Fruit fly (Drosophila melanogaster) Kc167 (cell line): Measurements from ENCODE around the gene CG17361.

Experiments used
- Myc ChIP-seq: fragments of >200 bp; optimal IDR thresholded peaks from 2 replicates; lab custom pipeline; 2017; ENCODE audit warnings: missing external identifiers
- Sin3A ChIP-seq: fragments of >200 bp; optimal IDR thresholded peaks from 2 replicates; lab custom pipeline; 2018; ENCODE audit warnings: missing external identifiers
- h ChIP-seq: fragments of >200 bp; optimal IDR thresholded peaks from 3 replicates; lab custom pipeline; 2018; ENCODE audit warnings: missing external identifiers
- insv ChIP-seq: fragments of >200 bp; optimal IDR thresholded peaks from 3 replicates; lab custom pipeline; 2018; ENCODE audit warnings: missing external identifiers
- psq ChIP-seq: fragments of >200 bp; optimal IDR thresholded peaks from 2 replicates; lab custom pipeline; 2017; ENCODE audit warnings: missing external identifiers
- ttk ChIP-seq: sonication (Bioruptor generic); optimal IDR thresholded peaks from 2 replicates; lab custom pipeline; 2017; ENCODE audit warnings: missing external identifiers

CG17361 gene

DNA sequence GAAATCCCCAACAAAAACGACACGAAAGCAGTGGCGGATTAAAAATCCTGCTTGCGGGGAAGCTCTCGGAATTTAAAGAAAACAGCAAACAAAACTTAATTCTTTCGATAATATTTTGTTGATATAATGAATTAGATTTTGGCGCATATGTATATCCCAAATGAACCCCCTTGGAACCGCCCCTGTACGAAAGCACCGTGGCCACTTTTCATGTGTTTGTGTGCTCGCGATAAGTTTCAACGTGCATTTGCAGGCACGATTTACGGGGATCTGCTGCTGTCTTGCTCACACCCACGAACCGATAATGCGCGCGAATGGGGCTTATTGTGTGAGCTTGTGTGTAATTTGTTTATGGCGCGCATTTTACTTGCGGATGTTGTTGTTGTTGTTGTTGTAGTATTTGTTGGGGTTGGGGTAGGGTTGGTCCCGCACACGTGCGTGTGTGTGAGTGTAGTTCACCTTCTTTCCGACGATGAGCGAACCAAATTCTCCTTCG is 8.0 kb downstream of the CG17361 start:
- no peak for TF ChIP-seq insv (lab: Kevin White, UChicago)
- TF ChIP-seq psq (lab: Kevin White, UChicago): peak; percentile 44

DNA sequence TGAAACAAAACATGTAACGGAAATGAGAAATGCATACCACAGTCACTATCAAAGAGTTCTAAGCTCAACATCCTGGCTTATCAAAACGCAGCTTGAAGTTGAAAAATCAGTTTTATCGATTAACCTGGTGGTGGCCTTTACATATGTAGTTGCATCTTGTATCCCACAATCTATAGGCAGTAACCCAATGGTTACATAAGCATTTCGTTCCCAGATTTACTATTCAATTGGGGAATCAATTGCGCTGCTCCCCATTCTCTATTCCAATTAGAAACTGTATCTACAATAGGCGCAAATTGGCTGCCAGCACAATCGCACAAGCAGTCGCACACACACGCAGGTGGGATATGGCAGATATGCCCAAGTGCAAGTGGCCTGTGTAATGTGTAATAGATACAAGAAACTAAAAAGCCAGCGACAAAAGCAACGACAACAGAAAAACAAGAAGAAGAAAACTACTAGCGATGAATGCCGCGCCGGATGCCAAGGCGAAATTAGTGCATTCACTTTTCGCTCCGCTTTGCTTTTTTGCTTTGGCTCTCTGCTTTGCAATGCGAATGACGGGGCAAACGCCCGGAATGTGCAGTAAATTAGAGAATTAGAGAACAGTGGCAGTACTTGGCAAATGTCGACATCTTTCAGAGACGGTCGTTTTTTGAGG is 8.8 kb downstream of the CG17361 start:
- no peak for TF ChIP-seq Myc
- no peak for TF ChIP-seq Sin3A
- TF ChIP-seq h (lab: Kevin White, UChicago): no peak
- TF ChIP-seq insv (lab: Kevin White, UChicago): no peak
- no peak for TF ChIP-seq ttk (lab: Kevin White, UChicago)
- no peak for TF ChIP-seq psq (lab: Kevin White, UChicago)

DNA sequence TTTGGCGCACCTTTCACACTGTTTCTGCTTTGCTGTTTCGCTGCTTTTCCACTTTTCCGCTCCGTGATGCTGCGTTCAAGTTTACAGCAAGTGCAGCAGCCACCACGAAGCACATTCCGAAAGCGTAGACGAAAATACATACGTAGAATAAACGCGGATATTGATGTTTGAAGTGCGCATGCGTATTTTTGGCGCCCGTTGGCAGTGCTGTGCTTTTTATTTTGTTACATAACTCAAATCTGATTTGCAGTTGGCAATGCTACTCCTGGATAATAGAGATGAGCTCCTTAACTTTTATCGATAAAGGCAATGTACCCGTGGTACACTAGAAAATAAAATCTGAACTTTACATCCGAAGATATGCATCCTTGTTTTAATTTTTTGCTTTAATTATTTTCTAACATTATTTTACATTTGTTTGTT is 9.7 kb downstream of the CG17361 start:
- TF ChIP-seq h (lab: Kevin White, UChicago): no peak
- no peak for TF ChIP-seq Myc
- TF ChIP-seq insv (lab: Kevin White, UChicago): no peak
- TF ChIP-seq ttk (lab: Kevin White, UChicago): no peak
- TF ChIP-seq psq (lab: Kevin White, UChicago): no peak
- TF ChIP-seq Sin3A: no peak

DNA sequence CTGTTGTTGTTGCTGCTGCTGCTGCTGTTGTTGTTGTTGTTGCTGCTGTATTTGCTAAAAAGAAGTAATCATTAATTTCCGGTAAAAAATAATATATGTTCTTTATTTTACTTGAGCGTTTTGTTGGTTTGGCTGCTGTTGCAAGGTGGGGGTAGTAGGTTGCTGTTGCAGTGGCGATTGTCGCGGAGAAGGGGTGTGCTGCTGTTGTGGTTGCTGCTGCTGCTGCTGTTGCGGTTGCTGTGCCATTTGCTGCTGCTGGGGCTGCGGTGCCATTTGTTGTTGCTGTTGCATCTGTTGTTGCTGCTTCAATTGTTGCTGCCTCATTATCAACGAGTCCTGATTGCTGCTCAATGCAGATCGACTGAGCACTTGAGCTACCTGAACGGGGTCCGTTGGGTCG is 28.7 kb downstream of the CG17361 start:
- TF ChIP-seq psq (lab: Kevin White, UChicago) (no peak), Myc (no peak)

DNA sequence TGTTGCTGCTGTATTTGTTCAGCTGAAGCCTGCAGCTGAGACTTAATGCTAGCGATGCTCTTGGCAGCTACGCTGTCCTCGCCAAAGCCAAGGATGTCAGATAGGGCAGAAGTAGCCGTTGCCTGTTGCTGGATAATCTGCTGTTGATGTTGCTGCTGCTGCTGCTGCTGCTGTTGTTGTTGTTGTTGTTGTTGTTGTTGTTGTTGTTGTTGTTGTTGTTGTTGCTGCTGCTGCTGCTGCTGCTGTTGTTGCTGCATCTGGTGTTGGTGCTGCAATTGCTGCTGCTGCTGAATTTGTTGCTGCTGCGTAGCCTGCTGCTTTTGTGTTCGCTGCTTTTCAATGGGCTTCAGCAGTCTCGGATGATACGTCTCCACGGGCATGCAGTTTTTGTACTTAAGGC is 30.6 kb downstream of the CG17361 start:
- no peak for TF ChIP-seq Myc
- TF ChIP-seq psq (lab: Kevin White, UChicago): no peak
- no peak for TF ChIP-seq h (lab: Kevin White, UChicago)

DNA sequence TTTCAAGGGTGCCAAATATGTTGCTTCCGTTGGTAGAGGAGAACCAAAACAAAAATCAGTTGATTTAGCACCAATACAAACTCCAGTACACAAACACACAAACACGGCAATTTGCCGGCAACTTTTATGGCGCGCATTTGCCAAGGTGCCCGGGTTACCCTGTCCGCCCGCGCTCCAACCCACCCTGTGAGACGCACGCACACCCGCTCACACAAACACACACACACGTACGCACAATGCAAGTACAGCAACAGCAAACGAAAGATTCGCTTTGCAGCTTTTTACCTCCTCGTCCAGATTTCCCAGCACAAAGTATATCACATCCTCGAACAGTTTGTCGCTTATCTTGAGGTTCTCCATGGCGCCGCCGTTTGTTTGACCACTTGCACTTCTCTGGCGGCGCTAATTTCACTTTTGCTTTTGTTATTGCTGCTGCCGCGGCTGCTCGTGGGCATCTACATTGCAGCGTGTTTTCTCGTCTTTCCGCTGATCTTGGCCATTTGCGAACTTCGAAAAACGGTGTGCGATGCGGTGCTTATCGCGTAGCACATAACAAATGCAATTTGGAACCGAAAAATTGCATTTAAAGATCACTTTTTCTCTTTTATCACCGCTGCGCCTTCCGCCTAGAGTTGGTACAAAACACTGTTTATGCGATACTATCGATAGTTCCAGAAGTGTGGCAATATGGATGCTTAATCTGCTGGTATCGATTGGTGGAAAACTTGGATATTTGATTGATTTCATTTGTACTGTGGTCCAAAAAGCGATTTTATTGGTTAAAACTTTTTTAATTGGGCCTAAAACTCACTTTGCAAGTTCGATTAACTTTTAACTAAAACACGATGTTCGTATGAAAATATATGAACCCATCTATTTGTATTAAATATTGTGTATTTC is 31.7 kb downstream of the CG17361 start, which contains the start of gene Ptip:
Gene Ptip, minus strand, starts transcription at position 637 of the 900 bp plus-strand sequence.
- no peak for TF ChIP-seq Sin3A
- TF ChIP-seq h (lab: Kevin White, UChicago): no peak
- TF ChIP-seq ttk (lab: Kevin White, UChicago): no peak
- TF ChIP-seq Myc: no peak
- no peak for TF ChIP-seq psq (lab: Kevin White, UChicago)
- TF ChIP-seq insv (lab: Kevin White, UChicago): no peak

DNA sequence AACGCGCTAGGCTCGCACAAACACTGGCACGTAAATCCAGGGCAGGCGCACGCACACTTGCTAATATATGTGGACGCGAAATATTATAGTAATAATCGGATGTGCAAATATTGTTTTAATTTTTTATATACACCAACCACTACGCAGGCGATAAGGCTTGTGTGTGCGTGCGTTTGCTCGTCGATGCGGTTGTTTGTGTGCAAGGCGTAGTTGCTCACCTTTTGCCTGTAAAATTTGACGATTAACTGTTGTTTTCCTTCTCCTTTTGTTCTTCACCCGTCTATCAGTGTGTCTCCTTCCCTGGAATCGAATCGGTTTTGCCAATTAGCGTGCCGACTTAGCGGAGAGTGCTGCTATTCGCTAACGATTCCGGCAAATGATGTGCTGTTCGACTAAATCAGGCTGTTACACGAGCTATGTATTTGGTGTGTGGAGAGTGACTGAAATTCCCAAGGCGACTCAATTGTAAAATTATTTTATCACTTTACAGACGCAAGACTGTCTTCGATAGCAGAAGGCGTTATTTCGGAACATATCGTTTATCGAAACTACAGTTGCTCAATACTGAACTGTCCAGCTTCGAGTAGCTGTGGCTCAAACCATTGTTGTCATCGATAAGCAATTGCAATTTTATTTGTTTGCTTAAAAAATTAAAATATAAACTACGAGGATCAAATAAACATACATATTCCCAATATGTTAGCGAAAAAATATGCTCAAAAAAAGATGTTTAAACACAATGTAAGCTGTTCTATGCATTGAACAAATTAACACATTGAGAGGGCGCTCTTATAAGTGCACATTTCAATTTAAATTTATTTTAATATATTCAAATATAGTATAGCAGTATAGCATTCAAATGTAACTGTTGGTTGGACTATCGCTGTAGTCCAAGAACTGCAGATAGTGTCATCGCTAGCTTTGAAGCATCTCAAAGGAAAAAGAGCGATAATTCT is 34.5 kb downstream of the CG17361 start, which contains the start of the genes CG6650 and endos:
Gene CG6650, plus strand, starts transcription at position 280 of the 956 bp plus-strand sequence.
Gene endos, minus strand, starts transcription at position 536 of the 956 bp plus-strand sequence.
- TF ChIP-seq h (lab: Kevin White, UChicago): no peak
- TF ChIP-seq insv (lab: Kevin White, UChicago): no peak
- no peak for TF ChIP-seq ttk (lab: Kevin White, UChicago)
- TF ChIP-seq Sin3A: no peak
- TF ChIP-seq Myc: no peak
- no peak for TF ChIP-seq psq (lab: Kevin White, UChicago)

DNA sequence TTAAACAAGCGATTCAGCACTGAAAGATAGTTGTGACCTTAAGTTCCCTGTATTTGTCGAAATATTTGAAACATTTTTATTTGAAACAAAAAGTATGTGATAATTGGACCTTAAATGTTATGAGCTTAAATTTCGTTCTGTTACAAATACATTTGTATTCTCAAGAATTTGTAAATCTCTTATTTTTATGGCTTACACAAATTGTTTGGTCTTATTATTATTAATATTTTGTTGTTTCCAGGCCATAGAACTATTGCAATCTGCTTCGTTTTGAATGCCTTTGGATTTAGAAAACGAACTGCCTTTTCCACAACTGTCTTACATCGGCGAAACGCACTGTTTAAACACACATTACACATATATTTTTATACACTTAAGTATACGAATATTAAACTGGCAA is 37.5 kb downstream of the CG17361 start, which contains the start of gene CG6661:
Gene CG6661, plus strand, starts transcription at position 301 of the 400 bp plus-strand sequence.
- TF ChIP-seq h (lab: Kevin White, UChicago): no peak
- no peak for TF ChIP-seq psq (lab: Kevin White, UChicago)
- no peak for TF ChIP-seq Sin3A
- no peak for TF ChIP-seq Myc

DNA sequence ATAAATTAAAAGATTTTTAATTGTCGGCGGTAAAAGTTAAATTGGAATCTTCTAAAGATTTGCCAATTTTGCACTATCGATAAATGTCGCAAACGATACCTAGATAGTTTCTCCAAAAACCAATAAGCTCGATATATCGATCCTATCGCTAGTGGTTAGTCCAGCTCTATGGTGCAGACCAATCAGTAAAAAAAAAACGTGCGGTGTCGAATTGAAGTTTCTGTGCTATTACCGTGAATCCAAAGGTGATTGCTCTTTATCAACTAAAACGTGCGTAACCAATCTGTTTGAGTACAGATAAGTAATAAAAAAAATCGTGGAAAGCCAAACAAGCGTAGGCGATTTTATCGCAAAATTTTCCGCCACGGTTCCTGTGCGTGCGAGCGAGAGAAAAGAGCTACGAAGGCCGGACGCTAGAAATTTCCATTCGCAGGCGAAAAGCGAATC is 39.9 kb downstream of the CG17361 start, which contains the start of gene Hsp110:
Gene Hsp110, plus strand, starts transcription at position 153 of the 447 bp plus-strand sequence.
- TF ChIP-seq insv (lab: Kevin White, UChicago) (no peak), Myc (no peak), h (lab: Kevin White, UChicago) (no peak), ttk (lab: Kevin White, UChicago) (no peak), psq (lab: Kevin White, UChicago) (no peak), Sin3A (no peak)

DNA sequence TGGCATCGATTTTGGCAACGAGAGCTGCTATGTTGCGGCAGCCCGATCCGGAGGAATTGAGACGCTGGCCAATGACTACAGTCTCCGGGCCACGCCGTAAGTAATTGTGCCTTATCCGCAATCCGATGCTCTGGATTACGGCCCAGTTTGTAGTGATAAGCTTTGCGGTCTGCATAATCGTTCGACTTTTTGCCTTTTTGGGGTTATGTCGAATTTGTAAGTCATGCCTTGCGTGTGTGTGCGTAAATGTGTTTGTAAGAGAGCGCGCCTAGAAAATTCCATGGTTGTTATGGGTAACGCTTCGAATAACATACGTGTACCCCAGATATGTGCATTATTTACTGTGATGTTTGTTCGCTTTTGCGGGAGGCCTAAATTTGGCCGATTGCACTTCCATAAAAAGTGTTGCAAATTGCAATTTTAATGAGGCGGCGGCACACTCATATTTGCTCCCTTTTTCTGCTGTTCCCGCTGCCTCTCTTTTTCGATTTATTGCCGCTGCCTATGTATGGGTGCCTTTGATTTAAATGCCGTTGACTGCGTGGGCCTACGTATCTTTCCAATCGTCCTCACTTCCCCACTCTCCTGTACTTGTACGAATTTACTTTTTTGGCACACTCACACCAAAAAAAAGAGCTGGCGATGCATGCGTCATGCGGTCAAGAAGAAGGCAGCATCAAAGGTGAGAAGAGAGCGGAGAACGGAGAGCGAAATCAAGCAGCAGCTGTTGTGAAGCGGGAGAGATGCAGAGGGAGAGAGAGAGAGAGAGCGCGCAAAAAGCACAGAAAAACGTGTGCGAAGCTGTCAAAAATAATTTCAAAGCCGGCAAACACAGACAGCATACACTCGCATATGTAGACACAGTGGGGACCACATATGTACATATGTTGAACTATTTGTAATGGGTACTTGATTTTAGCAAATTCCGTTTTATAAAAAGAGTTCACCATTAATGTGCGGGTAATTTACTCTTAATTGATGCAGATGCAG is 41.0 kb downstream of the CG17361 start:
- no peak for TF ChIP-seq Sin3A
- no peak for TF ChIP-seq h (lab: Kevin White, UChicago)
- TF ChIP-seq psq (lab: Kevin White, UChicago): no peak
- no peak for TF ChIP-seq ttk (lab: Kevin White, UChicago)
- no peak for TF ChIP-seq Myc
- TF ChIP-seq insv (lab: Kevin White, UChicago): no peak
